Worm (Caenorhabditis elegans): ENCODE measurements around the gene ZC132.9.
"Not testable (repeated sequence)": the region's sequence is repeated elsewhere in the genome, so short reads cannot be mapped to it uniquely, and the experiment has no call there.

The ZC132.9 gene

ce11 chrV:4271258-4271657 lies 48.5 kb downstream of the ZC132.9 start, which contains the start of gene srt-38:
Gene srt-38, minus strand, starts transcription at chrV:4271358.
- TF ChIP-seq F16B12.6 (tag; optimal IDR thresholded peaks at IDR 0.05); blmp-1 (tag; optimal IDR thresholded peaks at IDR 0.05); ama-1 (optimal IDR thresholded peaks at IDR 0.05): not testable (repeated sequence)

ce11 chrV:4268213-4268612 lies 51.6 kb downstream of the ZC132.9 start, which contains the start of gene srt-36:
Gene srt-36, minus strand, starts transcription at chrV:4268313.
- TF ChIP-seq ces-1 (GFP tag; optimal IDR thresholded peaks at IDR 0.05); grh-1 (GFP tag; IDR thresholded peaks at IDR 0.05); nhr-11 (tag; optimal IDR thresholded peaks at IDR 0.05): not testable (repeated sequence)

Data from whole organism, L1 larva.